Fruit fly (Drosophila melanogaster) whole organism, prepupa: ENCODE results near the gene CG13123.

Experiments used
- Blimp-1 ChIP-seq: fragments of 200-800 bp; sonication (Bioruptor generic); optimal IDR thresholded peaks from 3 replicates; lab custom pipeline; 2017; ENCODE audit warnings: missing biosample characterization, missing genetic modification characterization, mild to moderate bottlenecking, moderate library complexity, missing genetic modification reagents
- CG10631 ChIP-seq: fragments of 200-800 bp; sonication (Bioruptor generic); optimal IDR thresholded peaks from 2 replicates; lab custom pipeline; 2016; ENCODE audit warnings: missing biosample characterization, missing genetic modification characterization
- CG10669 ChIP-seq: fragments of 200-800 bp; sonication (Bioruptor generic); optimal IDR thresholded peaks from 3 replicates; lab custom pipeline; 2018; ENCODE audit warnings: missing biosample characterization, mild to moderate bottlenecking, missing genetic modification characterization, moderate library complexity
- CG11294 ChIP-seq: fragments of 200-800 bp; sonication (Bioruptor generic); IDR thresholded peaks from 2 replicates; pipeline ENCODE4 v1.3.6; 2022; ENCODE audit warnings: missing biosample characterization, missing genetic modification characterization
- CG15336 ChIP-seq: fragments of 200-800 bp; sonication (Bioruptor generic); IDR thresholded peaks from 2 replicates; pipeline ENCODE4 v1.3.6; 2022; ENCODE audit warnings: missing biosample characterization, missing genetic modification characterization
- CG1621 ChIP-seq: fragments of 200-800 bp; sonication (Bioruptor generic); optimal IDR thresholded peaks from 3 replicates; lab custom pipeline; 2018; ENCODE audit warnings: missing biosample characterization, mild to moderate bottlenecking, missing genetic modification characterization
- CG16779 ChIP-seq: fragments of 200-800 bp; sonication (Bioruptor generic); optimal IDR thresholded peaks from 3 replicates; lab custom pipeline; 2017; ENCODE audit warnings: missing biosample characterization, mild to moderate bottlenecking, missing genetic modification characterization
- CG3032 ChIP-seq: fragments of 200-800 bp; optimal IDR thresholded peaks from 2 replicates; lab custom pipeline; 2019; ENCODE audit warnings: missing biosample characterization, mild to moderate bottlenecking, missing genetic modification characterization, moderate library complexity
- CG31627 ChIP-seq: fragments of 200-800 bp; sonication (Bioruptor generic); optimal IDR thresholded peaks from 3 replicates; lab custom pipeline; 2016; ENCODE audit warnings: missing biosample characterization, missing genetic modification characterization
- CG32006 ChIP-seq: fragments of 200-800 bp; sonication (Bioruptor generic); optimal IDR thresholded peaks from 3 replicates; lab custom pipeline; 2017; ENCODE audit warnings: missing biosample characterization, mild to moderate bottlenecking, missing genetic modification characterization
- CG34406 ChIP-seq: fragments of 200-800 bp; sonication (Bioruptor generic); optimal IDR thresholded peaks from 3 replicates; lab custom pipeline; 2016; ENCODE audit warnings: missing biosample characterization, missing genetic modification characterization
- CG3919 ChIP-seq: fragments of 200-800 bp; sonication (Bioruptor generic); optimal IDR thresholded peaks from 3 replicates; lab custom pipeline; 2016; ENCODE audit warnings: missing biosample characterization, missing genetic modification characterization
- CG6163 ChIP-seq: fragments of 200-800 bp; sonication (Bioruptor generic); IDR thresholded peaks from 3 replicates; pipeline ENCODE4 v1.3.6; 2022; ENCODE audit warnings: missing biosample characterization, missing genetic modification characterization
- CG6792 ChIP-seq: fragments of 200-800 bp; sonication (Bioruptor generic); optimal IDR thresholded peaks from 3 replicates; lab custom pipeline; 2016; ENCODE audit warnings: missing biosample characterization, missing genetic modification characterization
- CG6808 ChIP-seq: fragments of 200-800 bp; sonication (Bioruptor generic); optimal IDR thresholded peaks from 3 replicates; lab custom pipeline; 2017; ENCODE audit warnings: missing biosample characterization, missing genetic modification characterization, mild to moderate bottlenecking, moderate library complexity, missing genetic modification reagents
- CG6854 ChIP-seq: fragments of 200-800 bp; sonication (Bioruptor generic); optimal IDR thresholded peaks from 2 replicates; lab custom pipeline; 2017; ENCODE audit warnings: missing biosample characterization, mild to moderate bottlenecking, missing genetic modification characterization
- CG8119 ChIP-seq: fragments of 200-800 bp; sonication (Bioruptor generic); IDR thresholded peaks from 3 replicates; pipeline ENCODE4 v1.3.6; 2022; ENCODE audit warnings: missing biosample characterization, missing genetic modification characterization
- CG9139 ChIP-seq: fragments of 200-800 bp; sonication (Bioruptor generic); optimal IDR thresholded peaks from 3 replicates; lab custom pipeline; 2017; ENCODE audit warnings: missing biosample characterization, mild to moderate bottlenecking, missing genetic modification characterization
- Eip75B ChIP-seq: fragments of 200-800 bp; sonication (Bioruptor generic); optimal IDR thresholded peaks from 3 replicates; lab custom pipeline; 2016; ENCODE audit warnings: missing biosample characterization, missing genetic modification characterization
- Eip78C ChIP-seq: fragments of 200-800 bp; sonication (Bioruptor generic); peaks from one replicate; lab custom pipeline; 2016; ENCODE audit warnings: missing biosample characterization, missing genetic modification characterization
- Eip93F ChIP-seq: fragments of 200-800 bp; sonication (Bioruptor generic); optimal IDR thresholded peaks from 2 replicates; lab custom pipeline; 2016; ENCODE audit warnings: missing biosample characterization, mild to moderate bottlenecking, missing genetic modification characterization
- Ets21C ChIP-seq: fragments of 200-800 bp; sonication (Bioruptor generic); optimal IDR thresholded peaks from 3 replicates; lab custom pipeline; 2016; ENCODE audit warnings: missing biosample characterization, missing genetic modification characterization
- Ets96B ChIP-seq: fragments of 200-800 bp; optimal IDR thresholded peaks from 2 replicates; lab custom pipeline; 2019; ENCODE audit warnings: missing biosample characterization, mild to moderate bottlenecking, missing genetic modification characterization, moderate library complexity
- Gug ChIP-seq: fragments of 200-800 bp; sonication (Bioruptor generic); IDR thresholded peaks from 2 replicates; pipeline ENCODE4 v1.3.6; 2022; ENCODE audit warnings: missing biosample characterization, missing genetic modification characterization
- Hr38 ChIP-seq: sonication (Bioruptor generic); optimal IDR thresholded peaks from 2 replicates; lab custom pipeline; 2016; ENCODE audit warnings: missing biosample characterization, missing genetic modification characterization
- Hr39 ChIP-seq: fragments of 200-800 bp; sonication (Bioruptor generic); optimal IDR thresholded peaks from 2 replicates; lab custom pipeline; 2016; ENCODE audit warnings: missing biosample characterization, missing genetic modification characterization
- Hr4 ChIP-seq: fragments of 200-800 bp; sonication (Bioruptor generic); optimal IDR thresholded peaks from 3 replicates; lab custom pipeline; 2016; ENCODE audit warnings: missing biosample characterization, missing genetic modification characterization
- Lpt ChIP-seq: fragments of 200-800 bp; sonication (Bioruptor generic); optimal IDR thresholded peaks from 3 replicates; lab custom pipeline; 2016; ENCODE audit warnings: missing biosample characterization, missing genetic modification characterization
- Met ChIP-seq: fragments of 200-800 bp; sonication (Bioruptor generic); optimal IDR thresholded peaks from 3 replicates; lab custom pipeline; 2016; ENCODE audit warnings: missing biosample characterization, missing genetic modification characterization
- Smox ChIP-seq: fragments of 200-800 bp; sonication (Bioruptor generic); optimal IDR thresholded peaks from 3 replicates; lab custom pipeline; 2016; ENCODE audit warnings: missing biosample characterization, missing genetic modification characterization
- Sox102F ChIP-seq: fragments of 200-800 bp; sonication (Bioruptor generic); optimal IDR thresholded peaks from 2 replicates; lab custom pipeline; 2016; ENCODE audit warnings: missing biosample characterization, mild to moderate bottlenecking, missing genetic modification characterization
- Sox14 ChIP-seq: fragments of 200-800 bp; sonication (Bioruptor generic); optimal IDR thresholded peaks from 3 replicates; lab custom pipeline; 2016; ENCODE audit warnings: missing biosample characterization, missing genetic modification characterization
- cyc ChIP-seq: fragments of 200-800 bp; sonication (Bioruptor generic); optimal IDR thresholded peaks from 3 replicates; lab custom pipeline; 2016; ENCODE audit warnings: missing biosample characterization, missing genetic modification characterization
- dac ChIP-seq: fragments of 200-800 bp; sonication (Bioruptor generic); optimal IDR thresholded peaks from 2 replicates; lab custom pipeline; 2017; ENCODE audit warnings: missing biosample characterization, mild to moderate bottlenecking, missing genetic modification characterization
- dsx ChIP-seq: fragments of 200-800 bp; optimal IDR thresholded peaks from 3 replicates; lab custom pipeline; 2019; ENCODE audit warnings: missing biosample characterization, mild to moderate bottlenecking, missing genetic modification characterization, moderate library complexity; ENCODE audit not compliant: poor library complexity, severe bottlenecking
- eg ChIP-seq: fragments of 200-800 bp; sonication (Bioruptor generic); IDR thresholded peaks from 3 replicates; pipeline ENCODE4 v1.3.6; 2022; ENCODE audit warnings: missing biosample characterization, missing genetic modification characterization
- esn ChIP-seq: fragments of 200-800 bp; sonication (Bioruptor generic); optimal IDR thresholded peaks from 2 replicates; lab custom pipeline; 2016; ENCODE audit warnings: missing biosample characterization, mild to moderate bottlenecking, missing genetic modification characterization, moderate library complexity
- fd59A ChIP-seq: fragments of 200-800 bp; sonication (Bioruptor generic); optimal IDR thresholded peaks from 2 replicates; lab custom pipeline; 2017; ENCODE audit warnings: missing biosample characterization, mild to moderate bottlenecking, missing genetic modification characterization, missing genetic modification reagents
- fd85E ChIP-seq: fragments of 200-800 bp; sonication (Bioruptor generic); optimal IDR thresholded peaks from 3 replicates; lab custom pipeline; 2016; ENCODE audit warnings: missing biosample characterization, missing genetic modification characterization
- fkh ChIP-seq: fragments of 200-800 bp; sonication (Bioruptor generic); optimal IDR thresholded peaks from 3 replicates; lab custom pipeline; 2017; ENCODE audit warnings: missing biosample characterization, mild to moderate bottlenecking, missing genetic modification characterization, moderate library complexity
- lz ChIP-seq: fragments of 200-800 bp; sonication (Bioruptor generic); optimal IDR thresholded peaks from 3 replicates; lab custom pipeline; 2016; ENCODE audit warnings: missing biosample characterization, missing genetic modification characterization
- net ChIP-seq: fragments of 200-800 bp; sonication (Bioruptor generic); optimal IDR thresholded peaks from 3 replicates; lab custom pipeline; 2016; ENCODE audit warnings: missing biosample characterization, missing genetic modification characterization
- pdm3 ChIP-seq: fragments of 200-800 bp; sonication (Bioruptor generic); optimal IDR thresholded peaks from 3 replicates; lab custom pipeline; 2016; ENCODE audit warnings: missing biosample characterization, missing genetic modification characterization
- salr ChIP-seq, 2 experiments: fragments of 200-800 bp; sonication (Bioruptor generic); optimal IDR thresholded peaks; 3 replicates each; lab custom pipeline; 2016 to 2018; ENCODE audit warnings: missing biosample characterization in 2 of 2, missing genetic modification characterization in 2 of 2, mild to moderate bottlenecking in 1 of 2
- spab ChIP-seq: fragments of 200-800 bp; sonication (Bioruptor generic); optimal IDR thresholded peaks from 2 replicates; lab custom pipeline; 2017; ENCODE audit warnings: missing biosample characterization, mild to moderate bottlenecking, missing genetic modification characterization, missing genetic modification reagents
- ss ChIP-seq, 2 experiments: fragments of 200-800 bp; sonication (Bioruptor generic); optimal IDR thresholded peaks; 2 replicates in 1 of 2; 3 replicates in 1 of 2; lab custom pipeline; 2017 to 2018; ENCODE audit warnings: mild to moderate bottlenecking in 2 of 2, missing biosample characterization in 2 of 2, missing genetic modification characterization in 2 of 2, moderate library complexity in 1 of 2
- svp ChIP-seq: fragments of 200-800 bp; sonication (Bioruptor generic); peaks from one replicate; lab custom pipeline; 2016; ENCODE audit warnings: missing biosample characterization, missing genetic modification characterization
- topi ChIP-seq: fragments of 200-800 bp; sonication (Bioruptor generic); optimal IDR thresholded peaks from 3 replicates; lab custom pipeline; 2016; ENCODE audit warnings: missing biosample characterization, missing genetic modification characterization

The CG13123 gene

dm6 chr2L:9785917-9786432 lies 6.9 kb downstream of the CG13123 start (continued):
- no peak for TF ChIP-seq salr (GFP tag; optimal IDR thresholded peaks at IDR 0.05; lab: Kevin White, UChicago)
- no peak for TF ChIP-seq topi
- TF ChIP-seq dsx (GFP tag; lab: Kevin White, UChicago): no peak
- no peak for TF ChIP-seq CG15336
- TF ChIP-seq Hr39 (GFP tag; lab: Kevin White, UChicago): no peak
- peak; percentile 25 for TF ChIP-seq CG9139 (GFP tag; lab: Kevin White, UChicago)
- peak; percentile 14 for TF ChIP-seq esn
- no peak for TF ChIP-seq Lpt (GFP tag; lab: Kevin White, UChicago)
- TF ChIP-seq CG10631 (GFP tag; lab: Kevin White, UChicago): no peak
- no peak for TF ChIP-seq Blimp-1
- peak; percentile 43 for TF ChIP-seq CG6792
- TF ChIP-seq Sox102F (GFP tag; lab: Kevin White, UChicago): no peak
- peak; percentile 1 for TF ChIP-seq CG1621 (tag; lab: Kevin White, UChicago)
- peak; percentile 15 for TF ChIP-seq fd59A (GFP tag; lab: Kevin White, UChicago)
- TF ChIP-seq CG11294 (GFP tag; lab: Robert Waterston, UW): no peak
- TF ChIP-seq Hr4: no peak
- TF ChIP-seq CG10669 (GFP tag; lab: Kevin White, UChicago): no peak
- TF ChIP-seq CG6808 (GFP tag; lab: Kevin White, UChicago): peak; percentile 33

DNA sequence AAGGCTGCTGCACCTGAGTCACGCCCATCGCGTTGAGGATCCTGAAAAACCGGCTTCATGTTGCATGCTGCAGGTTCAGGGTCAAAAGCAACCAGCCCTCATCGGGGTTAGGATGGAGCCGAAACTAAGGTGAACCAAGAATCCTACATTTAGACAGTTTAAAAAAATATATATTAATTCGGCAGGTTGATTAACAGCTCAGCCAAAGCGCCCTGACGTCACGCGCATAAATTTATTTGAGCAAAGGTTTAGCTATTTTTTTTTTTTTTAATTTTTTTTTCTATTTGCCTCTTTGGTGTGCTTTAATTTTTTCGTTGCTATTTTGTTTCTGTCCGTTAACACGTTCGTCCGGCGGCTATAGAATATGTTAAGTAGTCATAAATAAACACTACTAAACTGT lies 8.4 kb downstream of the CG13123 start:
- TF ChIP-seq cyc (GFP tag; lab: Kevin White, UChicago): no peak
- TF ChIP-seq CG15336: no peak
- no peak for TF ChIP-seq Ets21C (GFP tag; lab: Kevin White, UChicago)
- TF ChIP-seq lz (GFP tag; lab: Kevin White, UChicago): no peak
- no peak for TF ChIP-seq CG10669 (GFP tag; lab: Kevin White, UChicago)
- no peak for TF ChIP-seq Ets96B
- no peak for TF ChIP-seq CG1621 (tag; lab: Kevin White, UChicago)
- no peak for TF ChIP-seq net (GFP tag; lab: Kevin White, UChicago)
- no peak for TF ChIP-seq Hr39 (GFP tag; lab: Kevin White, UChicago)
- TF ChIP-seq Smox (GFP tag; lab: Kevin White, UChicago): no peak
- TF ChIP-seq ss (GFP tag; optimal IDR thresholded peaks at IDR 0.05; lab: Kevin White, UChicago): peak; percentile 17 to 24
- TF ChIP-seq CG3032: peak; percentile 3
- TF ChIP-seq CG6808 (GFP tag; lab: Kevin White, UChicago): no peak
- TF ChIP-seq Eip78C (GFP tag; lab: Kevin White, UChicago): peak; percentile 52
- no peak for TF ChIP-seq Sox14 (GFP tag; lab: Kevin White, UChicago)
- TF ChIP-seq eg (GFP tag; lab: Robert Waterston, UW): no peak
- no peak for TF ChIP-seq spab (GFP tag; lab: Kevin White, UChicago)
- no peak for TF ChIP-seq CG3919 (GFP tag; lab: Kevin White, UChicago)
- TF ChIP-seq svp (GFP tag; lab: Kevin White, UChicago): no peak

- TF ChIP-seq Met (GFP tag; lab: Kevin White, UChicago) (no peak), CG6808 (GFP tag; lab: Kevin White, UChicago) (no peak), CG6854 (GFP tag; lab: Kevin White, UChicago) (no peak), fkh (GFP tag; lab: Kevin White, UChicago) (peak; percentile 28), CG32006 (GFP tag; lab: Kevin White, UChicago) (no peak), fd85E (GFP tag; lab: Kevin White, UChicago) (no peak), CG34406 (GFP tag; lab: Kevin White, UChicago) (no peak), Lpt (GFP tag; lab: Kevin White, UChicago) (no peak), Hr4 (no peak), Sox14 (GFP tag; lab: Kevin White, UChicago) (no peak), cyc (GFP tag; lab: Kevin White, UChicago) (no peak), Eip93F (GFP tag; lab: Kevin White, UChicago) (no peak), CG3032 (no peak), dac (GFP tag; lab: Kevin White, UChicago) (no peak), Smox (GFP tag; lab: Kevin White, UChicago) (no peak), Gug (GFP tag; lab: Robert Waterston, UW) (no peak), pdm3 (no peak), CG6163 (GFP tag; lab: Robert Waterston, UW) (no peak), CG8119 (GFP tag; lab: Robert Waterston, UW) (no peak), CG16779 (tag; lab: Kevin White, UChicago) (no peak), Eip75B (no peak), lz (GFP tag; lab: Kevin White, UChicago) (no peak), Hr38 (GFP tag; lab: Kevin White, UChicago) (no peak), CG15336 (no peak), eg (GFP tag; lab: Robert Waterston, UW) (no peak), CG31627 (GFP tag; lab: Kevin White, UChicago) (no peak)
Observed at dm6 chr2L:9783130-9783529, 9.8 kb downstream of the CG13123 start.
